Worm (Caenorhabditis elegans) whole organism, early embryonic: ENCODE data around the gene rfip-1.
A peak's percentile ranks its signal among the peaks of the same experiment; 100 is the strongest.

Experiments used
- B0310.2 ChIP-seq: sonication (generic microtip); optimal IDR thresholded peaks from 2 replicates; lab custom pipeline; 2016; ENCODE audit warnings: mild to moderate bottlenecking, missing genetic modification characterization, missing compliant biosample characterization
- F13C5.2 ChIP-seq: sonication (generic microtip); optimal IDR thresholded peaks from 2 replicates; lab custom pipeline; 2017; ENCODE audit warnings: mild to moderate bottlenecking, missing genetic modification characterization, inconsistent platforms, missing compliant biosample characterization
- aly-1 ChIP-seq: sonication (generic microtip); optimal IDR thresholded peaks from 2 replicates; lab custom pipeline; 2016; ENCODE audit warnings: missing genetic modification characterization, missing compliant biosample characterization
- ama-1 ChIP-seq: fragments of 150-350 bp; optimal IDR thresholded peaks from 2 replicates; lab custom pipeline; 2014
- ceh-13 ChIP-seq: fragments of 200-800 bp; sonication (Bioruptor generic); optimal IDR thresholded peaks from 2 replicates; lab custom pipeline; 2018; ENCODE audit warnings: mild to moderate bottlenecking, missing genetic modification characterization, missing compliant biosample characterization
- ceh-36 ChIP-seq: sonication (generic microtip); optimal IDR thresholded peaks from 2 replicates; lab custom pipeline; 2016; ENCODE audit warnings: missing genetic modification characterization, inconsistent platforms, missing compliant biosample characterization
- ets-7 ChIP-seq: sonication (generic microtip); optimal IDR thresholded peaks from 2 replicates; lab custom pipeline; 2016; ENCODE audit warnings: missing genotype, missing genetic modification characterization, missing compliant biosample characterization
- flt-1 ChIP-seq: fragments of 200-800 bp; sonication (Bioruptor generic); IDR thresholded peaks from 2 replicates; pipeline ENCODE4 v1.3.6; 2022; ENCODE audit warnings: missing genetic modification characterization, missing compliant biosample characterization
- hmbx-1 ChIP-seq: sonication (generic microtip); optimal IDR thresholded peaks from 2 replicates; lab custom pipeline; 2016; ENCODE audit warnings: mild to moderate bottlenecking, missing genetic modification characterization, missing compliant biosample characterization
- hmg-4 ChIP-seq: fragments of 200-800 bp; sonication (Bioruptor generic); optimal IDR thresholded peaks from 2 replicates; lab custom pipeline; 2018; ENCODE audit warnings: mild to moderate bottlenecking, missing genetic modification characterization, missing compliant biosample characterization
- hnd-1 ChIP-seq: sonication (generic microtip); optimal IDR thresholded peaks from 2 replicates; lab custom pipeline; 2016; ENCODE audit warnings: missing genetic modification characterization, missing compliant biosample characterization
- pes-1 ChIP-seq: fragments of 200-800 bp; sonication (Bioruptor generic); IDR thresholded peaks from 2 replicates; pipeline ENCODE4 v1.3.6; 2022; ENCODE audit warnings: missing genetic modification reagents, missing genetic modification characterization, missing compliant biosample characterization
- scrt-1 ChIP-seq: fragments of 200-800 bp; sonication (Bioruptor generic); IDR thresholded peaks from 2 replicates; pipeline ENCODE4 v1.3.6; 2022; ENCODE audit warnings: missing genetic modification characterization, missing compliant biosample characterization
- sea-1 ChIP-seq: fragments of 200-800 bp; sonication (Bioruptor generic); conservative IDR thresholded peaks from 2 replicates; pipeline ENCODE4 v1.3.6; 2022; ENCODE audit warnings: missing genetic modification characterization, missing compliant biosample characterization
- tbx-11 ChIP-seq: fragments of 200-800 bp; sonication (Bioruptor generic); IDR thresholded peaks from 2 replicates; pipeline ENCODE4 v1.3.6; 2022; ENCODE audit warnings: missing genetic modification characterization, missing compliant biosample characterization
- tbx-37 ChIP-seq: fragments of 200-800 bp; sonication (Bioruptor generic); conservative IDR thresholded peaks from 2 replicates; pipeline ENCODE4 v1.3.6; 2022; ENCODE audit warnings: missing genetic modification reagents, missing genetic modification characterization, missing compliant biosample characterization
- tra-4 ChIP-seq: sonication (generic microtip); optimal IDR thresholded peaks from 2 replicates; lab custom pipeline; 2017; ENCODE audit warnings: missing genetic modification characterization, missing compliant biosample characterization

Gene rfip-1

ce11 chrII:5841866-5842265 lies 42.5 kb upstream of the rfip-1 start, which contains the start of gene nep-25:
Gene nep-25, plus strand, starts transcription at chrII:5842240.
- TF ChIP-seq hnd-1 (no peak), tbx-37 (no peak), F13C5.2 (tag; lab: Kevin White, UChicago) (no peak)

- TF ChIP-seq sea-1 (GFP tag; lab: Robert Waterston, UW) (peak; percentile 89), flt-1 (GFP tag; lab: Robert Waterston, UW) (peak; percentile 72), tbx-11 (GFP tag; lab: Robert Waterston, UW) (peak; percentile 79), hmg-4 (GFP tag; lab: Kevin White, UChicago) (peak; percentile 96), F13C5.2 (tag; lab: Kevin White, UChicago) (peak; percentile 98), ceh-13 (GFP tag; lab: Kevin White, UChicago) (peak; percentile 27), hnd-1 (peak; percentile 53), hmbx-1 (tag; lab: Kevin White, UChicago) (peak; percentile 84), tbx-37 (peak; percentile 39), ets-7 (tag; lab: Kevin White, UChicago) (peak; percentile 80), ceh-36 (tag; lab: Kevin White, UChicago) (peak; percentile 96), tra-4 (tag; lab: Kevin White, UChicago) (peak; percentile 92), scrt-1 (peak; percentile 67), ama-1 (lab: Kevin White, UChicago) (peak; percentile 100), aly-1 (peak; percentile 40), B0310.2 (tag; lab: Kevin White, UChicago) (peak; percentile 88), pes-1 (peak; percentile 86)
These were observed 39.6 kb upstream of the rfip-1 start for ce11 chrII:5844694-5845129.

ce11 chrII:5845441-5845840 lies 38.9 kb upstream of the rfip-1 start, which contains the start of the genes ZK1248.17 and H41C03.3:
Gene ZK1248.17, minus strand, starts transcription at chrII:5845541.
Gene H41C03.3, plus strand, starts transcription at chrII:5845777.
- TF ChIP-seq hnd-1 (no peak), B0310.2 (tag; lab: Kevin White, UChicago) (no peak), flt-1 (GFP tag; lab: Robert Waterston, UW) (no peak), scrt-1 (no peak), pes-1 (no peak), aly-1 (no peak), ama-1 (lab: Kevin White, UChicago) (no peak), tbx-37 (no peak), ceh-36 (tag; lab: Kevin White, UChicago) (no peak)

- TF ChIP-seq aly-1 (no peak), tra-4 (tag; lab: Kevin White, UChicago) (no peak), tbx-37 (no peak), B0310.2 (tag; lab: Kevin White, UChicago) (no peak)
These were observed 38.2 kb upstream of the rfip-1 start for ce11 chrII:5846181-5846580.

- TF ChIP-seq scrt-1, result no peak
- no peak for TF ChIP-seq pes-1
- no peak for TF ChIP-seq tra-4 (tag; lab: Kevin White, UChicago)
- TF ChIP-seq ets-7 (tag; lab: Kevin White, UChicago), result no peak
- TF ChIP-seq ceh-36 (tag; lab: Kevin White, UChicago), result no peak
- TF ChIP-seq hnd-1, result no peak
- no peak for TF ChIP-seq tbx-11 (GFP tag; lab: Robert Waterston, UW)
- no peak for TF ChIP-seq hmg-4 (GFP tag; lab: Kevin White, UChicago)
- no peak for TF ChIP-seq F13C5.2 (tag; lab: Kevin White, UChicago)
- no peak for TF ChIP-seq ama-1 (lab: Kevin White, UChicago)
These were observed 32.3 kb upstream of the rfip-1 start, which contains the start of gene H41C03.2 for ce11 chrII:5852007-5852406. Gene H41C03.2, minus strand, starts transcription at chrII:5852107.

- TF ChIP-seq hmbx-1 (tag; lab: Kevin White, UChicago), result no peak
- TF ChIP-seq hnd-1, result no peak
- TF ChIP-seq tra-4 (tag; lab: Kevin White, UChicago), result no peak
- no peak for TF ChIP-seq ceh-13 (GFP tag; lab: Kevin White, UChicago)
- no peak for TF ChIP-seq tbx-37
- no peak for TF ChIP-seq F13C5.2 (tag; lab: Kevin White, UChicago)
- no peak for TF ChIP-seq sea-1 (GFP tag; lab: Robert Waterston, UW)
- TF ChIP-seq ets-7 (tag; lab: Kevin White, UChicago), result no peak
- no peak for TF ChIP-seq flt-1 (GFP tag; lab: Robert Waterston, UW)
- TF ChIP-seq B0310.2 (tag; lab: Kevin White, UChicago), result no peak
- TF ChIP-seq tbx-11 (GFP tag; lab: Robert Waterston, UW), result no peak
These were observed 31.1 kb upstream of the rfip-1 start for ce11 chrII:5853261-5853660.

- no peak for TF ChIP-seq hmg-4 (GFP tag; lab: Kevin White, UChicago)
These were observed 30.2 kb upstream of the rfip-1 start, which contains the start of gene H41C03.1 for ce11 chrII:5854122-5854521. Gene H41C03.1, plus strand, starts transcription at chrII:5854422.

- no peak for TF ChIP-seq F13C5.2 (tag; lab: Kevin White, UChicago)
- no peak for TF ChIP-seq sea-1 (GFP tag; lab: Robert Waterston, UW)
- no peak for TF ChIP-seq ceh-13 (GFP tag; lab: Kevin White, UChicago)
- TF ChIP-seq aly-1, result no peak
- TF ChIP-seq ama-1 (lab: Kevin White, UChicago), result no peak
- no peak for TF ChIP-seq ets-7 (tag; lab: Kevin White, UChicago)
- no peak for TF ChIP-seq hnd-1
- no peak for TF ChIP-seq scrt-1
- no peak for TF ChIP-seq flt-1 (GFP tag; lab: Robert Waterston, UW)
- TF ChIP-seq hmbx-1 (tag; lab: Kevin White, UChicago), result no peak
- TF ChIP-seq pes-1, result no peak
- no peak for TF ChIP-seq tbx-11 (GFP tag; lab: Robert Waterston, UW)
- no peak for TF ChIP-seq tbx-37
- no peak for TF ChIP-seq B0310.2 (tag; lab: Kevin White, UChicago)
- TF ChIP-seq hmg-4 (GFP tag; lab: Kevin White, UChicago), result no peak
- TF ChIP-seq tra-4 (tag; lab: Kevin White, UChicago), result no peak
- no peak for TF ChIP-seq ceh-36 (tag; lab: Kevin White, UChicago)
These were observed 26.0 kb upstream of the rfip-1 start, which contains the start of gene F55C12.4 for ce11 chrII:5858322-5858721. Gene F55C12.4, minus strand, starts transcription at chrII:5858422.
